Fruit fly (Drosophila melanogaster) whole organism, larva: ENCODE results near the gene mIF2.

Experiments
- noc ChIP-seq: fragments of 200-800 bp; sonication (Bioruptor generic); optimal IDR thresholded peaks from 3 replicates; lab custom pipeline; 2019; ENCODE audit warnings: missing biosample characterization, mild to moderate bottlenecking, missing genetic modification characterization, moderate library complexity

mIF2 gene

dm6 chr3R:28536794-28537193, 7.8 kb downstream of the mIF2 start:
- TF ChIP-seq noc (tag; lab: Kevin White, UChicago), result no peak

dm6 chr3R:28520401-28520800, 24.2 kb downstream of the mIF2 start, which contains the start of gene CG31051:
CG31051 (minus strand) TSS chr3R:28520515.
- no peak for TF ChIP-seq noc (tag; lab: Kevin White, UChicago)
